Worm (Caenorhabditis elegans) whole organism, young adult: ENCODE results near the gene kin-19.

Experiments used
- B0035.1 ChIP-seq: sonication (generic microtip); optimal IDR thresholded peaks from 2 replicates; lab custom pipeline; 2016; ENCODE audit warnings: missing genetic modification characterization, mild to moderate bottlenecking, missing compliant biosample characterization, missing genotype, missing genetic modification reagents
- B0336.3 ChIP-seq: fragments of 200-800 bp; sonication (Bioruptor generic); IDR thresholded peaks from 2 replicates; pipeline ENCODE4 v1.3.6; 2022; ENCODE audit warnings: missing genetic modification characterization, missing compliant biosample characterization
- C17E4.6 ChIP-seq: fragments of 200-800 bp; sonication (Bioruptor generic); IDR thresholded peaks from 2 replicates; pipeline ENCODE4 v1.3.6; 2022; ENCODE audit warnings: missing genetic modification reagents, missing genetic modification characterization, missing compliant biosample characterization
- F33H1.4 ChIP-seq: fragments of 200-800 bp; sonication (Bioruptor generic); IDR thresholded peaks from 2 replicates; pipeline ENCODE4 v1.3.6; 2022; ENCODE audit warnings: missing genetic modification reagents, missing genetic modification characterization, missing compliant biosample characterization
- F52B5.7 ChIP-seq: sonication (generic microtip); optimal IDR thresholded peaks from 2 replicates; lab custom pipeline; 2016; ENCODE audit warnings: mild to moderate bottlenecking, missing genetic modification characterization, missing compliant biosample characterization
- Y53G8AR.9 ChIP-seq: fragments of 200-800 bp; sonication (Bioruptor generic); conservative IDR thresholded peaks from 2 replicates; pipeline ENCODE4 v1.3.6; 2022; ENCODE audit warnings: missing genetic modification reagents, missing genetic modification characterization, missing compliant biosample characterization
- atf-7 ChIP-seq: sonication (generic microtip); optimal IDR thresholded peaks from 2 replicates; lab custom pipeline; 2017; ENCODE audit warnings: mild to moderate bottlenecking, missing genetic modification characterization, missing compliant biosample characterization
- attf-3 ChIP-seq: fragments of 200-800 bp; sonication (Bioruptor generic); conservative IDR thresholded peaks from 2 replicates; pipeline ENCODE4 v1.3.6; 2022; ENCODE audit warnings: missing genetic modification reagents, missing genetic modification characterization, missing compliant biosample characterization
- cebp-1 ChIP-seq, 2 experiments: fragments of 200-800 bp in 1 of 2; sonication (Bioruptor generic) in 1 of 2; sonication (generic microtip) in 1 of 2; IDR thresholded peaks in 1 of 2; optimal IDR thresholded peaks in 1 of 2; 2 replicates each; pipeline versions ENCODE4 v1.3.6 to Lab custom; 2017 to 2022; ENCODE audit warnings: missing compliant biosample characterization in 2 of 2, missing genetic modification characterization in 2 of 2, mild to moderate bottlenecking in 1 of 2, missing genetic modification reagents in 1 of 2, moderate library complexity in 1 of 2
- ceh-79 ChIP-seq: sonication (generic microtip); optimal IDR thresholded peaks from 2 replicates; lab custom pipeline; 2017; ENCODE audit warnings: mild to moderate bottlenecking, missing genetic modification characterization, missing compliant biosample characterization
- ceh-91 ChIP-seq: fragments of 200-800 bp; sonication (Bioruptor generic); IDR thresholded peaks from 2 replicates; pipeline ENCODE4 v1.3.6; 2022; ENCODE audit warnings: missing genetic modification reagents, missing genetic modification characterization, missing compliant biosample characterization
- die-1 ChIP-seq: sonication (generic microtip); optimal IDR thresholded peaks from 2 replicates; lab custom pipeline; 2016; ENCODE audit warnings: missing genotype, mild to moderate bottlenecking, missing genetic modification characterization, missing compliant biosample characterization
- dox-1 ChIP-seq: fragments of 200-800 bp; sonication (Bioruptor generic); IDR thresholded peaks from 2 replicates; pipeline ENCODE4 v1.3.6; 2022; ENCODE audit warnings: missing genetic modification reagents, missing genetic modification characterization, missing compliant biosample characterization
- dpl-1 ChIP-seq: fragments of 150-350 bp; optimal IDR thresholded peaks from 2 replicates; lab custom pipeline; 2014; ENCODE audit warnings: missing biosample characterization, missing genetic modification reagents, missing genetic modification characterization
- efl-1 ChIP-seq: fragments of 150-350 bp; optimal IDR thresholded peaks from 2 replicates; lab custom pipeline; 2014; ENCODE audit warnings: missing biosample characterization, missing genetic modification reagents, missing genetic modification characterization
- egl-44 ChIP-seq: fragments of 200-800 bp; sonication (Bioruptor generic); IDR thresholded peaks from 2 replicates; pipeline ENCODE4 v1.3.6; 2022; ENCODE audit warnings: missing genetic modification reagents, missing genetic modification characterization, missing compliant biosample characterization
- ekl-4 ChIP-seq: fragments of 200-800 bp; sonication (Bioruptor generic); IDR thresholded peaks from 2 replicates; pipeline ENCODE4 v1.3.6; 2022; ENCODE audit warnings: missing genetic modification reagents, missing genetic modification characterization, missing compliant biosample characterization
- ets-4 ChIP-seq: fragments of 200-800 bp; sonication (Bioruptor generic); optimal IDR thresholded peaks from 2 replicates; lab custom pipeline; 2018; ENCODE audit warnings: mild to moderate bottlenecking, missing genetic modification characterization, missing compliant biosample characterization
- fkh-3 ChIP-seq: sonication (generic microtip); optimal IDR thresholded peaks from 2 replicates; lab custom pipeline; 2016; ENCODE audit warnings: mild to moderate bottlenecking, missing genetic modification characterization, missing compliant biosample characterization
- let-607 ChIP-seq, 2 experiments: fragments of 200-800 bp in 1 of 2; sonication (Bioruptor generic) in 1 of 2; sonication (generic microtip) in 1 of 2; optimal IDR thresholded peaks; 2 replicates each; lab custom pipeline; 2016 to 2018; ENCODE audit warnings: mild to moderate bottlenecking in 2 of 2, missing compliant biosample characterization in 2 of 2, missing genetic modification characterization in 2 of 2, moderate library complexity in 2 of 2, missing genotype in 1 of 2
- lin-35 ChIP-seq, 3 experiments: fragments of 150-350 bp in 2 of 3; sonication (generic microtip) in 1 of 3; optimal IDR thresholded peaks; 2 replicates each; lab custom pipeline; 2014 to 2018; ENCODE audit warnings: missing biosample characterization in 3 of 3, missing genetic modification characterization in 3 of 3, missing genetic modification reagents in 3 of 3
- lsy-27 ChIP-seq: sonication (generic microtip); optimal IDR thresholded peaks from 2 replicates; lab custom pipeline; 2017; ENCODE audit warnings: missing genetic modification characterization, mild to moderate bottlenecking, missing compliant biosample characterization, antibody characterized with exemption, missing genotype, borderline replicate concordance; ENCODE audit not compliant: insufficient read depth
- madf-3 ChIP-seq: fragments of 200-800 bp; sonication (Bioruptor generic); IDR thresholded peaks from 2 replicates; pipeline ENCODE4 v1.3.6; 2022; ENCODE audit warnings: missing genetic modification reagents, missing genetic modification characterization, missing compliant biosample characterization
- madf-6 ChIP-seq: fragments of 200-800 bp; sonication (Bioruptor generic); IDR thresholded peaks from 2 replicates; pipeline ENCODE4 v1.3.6; 2022; ENCODE audit warnings: missing genetic modification reagents, missing genetic modification characterization, missing compliant biosample characterization
- mcd-1 ChIP-seq: fragments of 200-800 bp; sonication (Bioruptor generic); IDR thresholded peaks from 2 replicates; pipeline ENCODE4 v1.3.6; 2022; ENCODE audit warnings: missing genetic modification reagents, missing genetic modification characterization, missing compliant biosample characterization
- mel-28 ChIP-seq: sonication (generic microtip); optimal IDR thresholded peaks from 2 replicates; lab custom pipeline; 2016; ENCODE audit warnings: borderline replicate concordance, mild to moderate bottlenecking, missing genetic modification characterization, missing compliant biosample characterization
- nfya-2 ChIP-seq: fragments of 200-800 bp; sonication (Bioruptor generic); IDR thresholded peaks from 2 replicates; pipeline ENCODE4 v1.3.6; 2022; ENCODE audit warnings: missing genetic modification reagents, missing genetic modification characterization, missing compliant biosample characterization
- nfyb-1 ChIP-seq: fragments of 200-800 bp; sonication (Bioruptor generic); IDR thresholded peaks from 2 replicates; pipeline ENCODE4 v1.3.6; 2022; ENCODE audit warnings: missing genetic modification reagents, missing genetic modification characterization, missing compliant biosample characterization
- nhr-80 ChIP-seq: sonication (generic microtip); optimal IDR thresholded peaks from 2 replicates; lab custom pipeline; 2016; ENCODE audit warnings: missing genetic modification characterization, missing compliant biosample characterization
- pbrm-1 ChIP-seq: fragments of 200-800 bp; sonication (Bioruptor generic); IDR thresholded peaks from 2 replicates; pipeline ENCODE4 v1.3.6; 2022; ENCODE audit warnings: missing genetic modification reagents, missing genetic modification characterization, missing compliant biosample characterization
- rcor-1 ChIP-seq: fragments of 200-800 bp; sonication (Bioruptor generic); IDR thresholded peaks from 2 replicates; pipeline ENCODE4 v1.3.6; 2022; ENCODE audit warnings: missing genetic modification reagents, missing genetic modification characterization, missing compliant biosample characterization
- rpc-1 ChIP-seq, 2 experiments: fragments of 150-350 bp in 1 of 2; sonication (generic microtip) in 1 of 2; optimal IDR thresholded peaks; 2 replicates each; lab custom pipeline; 2014 to 2018; ENCODE audit warnings: missing biosample characterization in 1 of 2, missing genetic modification characterization in 1 of 2, missing genetic modification reagents in 1 of 2, missing genotype in 1 of 2
- zim-3 ChIP-seq: sonication (generic microtip); optimal IDR thresholded peaks from 2 replicates; lab custom pipeline; 2017; ENCODE audit warnings: mild to moderate bottlenecking, missing genetic modification characterization, moderate library complexity, missing compliant biosample characterization

Gene kin-19

DNA sequence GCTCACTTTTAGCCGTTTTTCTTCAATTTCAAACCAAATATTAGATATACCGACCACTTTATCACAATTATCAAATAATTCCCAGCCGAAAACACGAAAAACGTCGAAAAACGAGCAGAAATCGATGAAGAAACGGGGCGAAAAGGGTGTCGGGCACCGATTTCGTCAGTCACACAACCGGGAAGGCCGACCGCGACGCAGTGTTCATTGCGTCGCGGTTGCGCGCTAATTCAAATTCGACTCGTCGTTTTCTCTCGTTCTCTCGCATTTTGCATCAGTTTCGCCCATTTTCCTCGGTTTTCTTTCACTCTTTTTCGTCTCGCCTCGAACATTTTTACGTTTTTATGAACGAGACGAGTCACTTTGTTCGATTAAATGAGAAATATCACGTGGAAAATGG, 1.1 kb upstream of the kin-19 start (continued):
- TF ChIP-seq lin-35 (GFP tag; optimal IDR thresholded peaks at IDR 0.05; lab: Kevin White, UChicago) (peak in 1 of 3 experiments; percentile 62), cebp-1 (GFP tag; IDR thresholded peaks at IDR 0.05; lab: Robert Waterston, UW) (peak; percentile 86), cebp-1 (tag; optimal IDR thresholded peaks at IDR 0.05; lab: Kevin White, UChicago) (peak; percentile 92), F33H1.4 (GFP tag; lab: Robert Waterston, UW) (no peak), attf-3 (GFP tag; lab: Robert Waterston, UW) (no peak), die-1 (no peak), Y53G8AR.9 (GFP tag; lab: Robert Waterston, UW) (no peak), ceh-91 (GFP tag; lab: Robert Waterston, UW) (no peak), pbrm-1 (no peak), mcd-1 (GFP tag; lab: Robert Waterston, UW) (peak; percentile 59), dox-1 (peak; percentile 64; the same call in 1 of the 2 replicates), nhr-80 (tag; lab: Kevin White, UChicago) (peak; percentile 29), ceh-79 (tag; lab: Kevin White, UChicago) (no peak), nfya-2 (GFP tag; lab: Robert Waterston, UW) (no peak), ekl-4 (GFP tag; lab: Robert Waterston, UW) (peak; percentile 60; the same call in 1 of the 2 replicates), rcor-1 (0 out of 2 replicates have a peak, but pooled peaks have one; percentile 39), madf-6 (GFP tag; lab: Robert Waterston, UW) (no peak), B0336.3 (GFP tag; lab: Robert Waterston, UW) (peak; percentile 43; the same call in 1 of the 2 replicates), mel-28 (tag; lab: Kevin White, UChicago) (no peak), efl-1 (GFP tag; lab: Kevin White, UChicago) (peak; percentile 59), dpl-1 (GFP tag; lab: Kevin White, UChicago) (peak; percentile 75)

DNA sequence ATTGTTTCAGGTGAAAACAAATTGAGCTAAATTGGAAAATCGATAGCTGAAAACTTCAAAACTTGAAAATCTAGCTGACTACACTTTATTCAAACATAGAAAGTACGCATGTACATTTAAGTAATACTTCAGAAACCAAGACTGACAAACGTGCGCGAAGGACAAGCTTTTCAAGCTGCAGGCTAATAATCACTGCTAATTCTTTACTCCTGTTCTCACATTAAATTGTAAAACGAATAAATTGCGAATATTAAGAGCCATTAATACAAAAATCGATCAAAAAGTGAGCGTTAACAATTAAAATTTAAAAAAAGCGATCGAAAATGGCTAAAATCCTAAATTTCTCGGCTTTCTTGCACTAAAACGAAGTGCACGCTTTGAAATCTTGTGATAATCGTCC, 628 bp upstream of the kin-19 start:
- TF ChIP-seq let-607 (tag; optimal IDR thresholded peaks at IDR 0.05; lab: Kevin White, UChicago) (no peak), madf-3 (peak; percentile 82)

DNA sequence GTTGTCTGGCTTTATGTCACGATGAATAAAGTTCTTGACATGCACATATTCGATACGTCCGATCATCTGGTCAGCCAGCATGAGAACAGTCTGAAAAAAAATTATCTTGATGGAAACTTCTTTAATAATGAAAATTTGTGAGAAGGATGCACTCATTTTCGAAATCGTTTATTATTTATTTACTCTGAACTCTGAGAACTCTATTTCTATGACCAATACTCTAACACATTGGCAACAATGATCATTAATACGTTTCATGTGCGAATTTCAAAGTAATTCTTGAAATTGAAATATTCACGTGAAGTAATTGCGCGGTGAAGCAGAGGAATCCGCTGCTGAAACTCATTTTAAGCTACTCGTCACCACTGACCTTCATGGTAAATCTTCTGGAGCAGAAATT, 779 bp downstream of the kin-19 start:
- TF ChIP-seq nfyb-1 (GFP tag; lab: Robert Waterston, UW) (no peak), lsy-27 (tag; lab: Kevin White, UChicago) (no peak), F52B5.7 (no peak), C17E4.6 (GFP tag; lab: Robert Waterston, UW) (no peak), zim-3 (tag; lab: Kevin White, UChicago) (no peak), rpc-1 (optimal IDR thresholded peaks at IDR 0.05; lab: Kevin White, UChicago) (no peak), rpc-1 (tag; optimal IDR thresholded peaks at IDR 0.05; lab: Kevin White, UChicago) (no peak), dpl-1 (GFP tag; lab: Kevin White, UChicago) (no peak), ceh-91 (GFP tag; lab: Robert Waterston, UW) (no peak), atf-7 (tag; lab: Kevin White, UChicago) (no peak), nhr-80 (tag; lab: Kevin White, UChicago) (no peak), egl-44 (GFP tag; lab: Robert Waterston, UW) (no peak), ets-4 (GFP tag; lab: Kevin White, UChicago) (no peak), Y53G8AR.9 (GFP tag; lab: Robert Waterston, UW) (no peak), fkh-3 (tag; lab: Kevin White, UChicago) (no peak), B0035.1 (tag; lab: Kevin White, UChicago) (no peak)
